Worm (Caenorhabditis elegans) whole organism, L1 larva: ENCODE data around the gene sfrp-1.

ENCODE experiments used
- blmp-1 ChIP-seq: fragments of 150-350 bp; optimal IDR thresholded peaks from 2 replicates; lab custom pipeline; 2014; ENCODE audit warnings: missing biosample characterization, missing genetic modification characterization
- egl-27 ChIP-seq, 2 experiments: fragments of 150-350 bp in 1 of 2; sonication (generic microtip); optimal IDR thresholded peaks; 3 replicates each; lab custom pipeline; 2017 to 2018; ENCODE audit warnings: missing biosample characterization in 2 of 2, missing genetic modification characterization in 2 of 2, missing genetic modification reagents in 2 of 2
- fos-1 ChIP-seq: fragments of 150-350 bp; optimal IDR thresholded peaks from 2 replicates; lab custom pipeline; 2014; ENCODE audit warnings: missing biosample characterization, missing genetic modification characterization
- jun-1 ChIP-seq: fragments of 150-350 bp; optimal IDR thresholded peaks from 2 replicates; lab custom pipeline; 2014; ENCODE audit warnings: missing biosample characterization, missing genetic modification reagents, missing genetic modification characterization
- nhr-11 ChIP-seq: fragments of 150-350 bp; optimal IDR thresholded peaks from 2 replicates; lab custom pipeline; 2014; ENCODE audit warnings: missing biosample characterization, missing genetic modification characterization
- nhr-237 ChIP-seq: fragments of 150-350 bp; optimal IDR thresholded peaks from 2 replicates; lab custom pipeline; 2014; ENCODE audit warnings: missing biosample characterization, missing genetic modification characterization
- nhr-28 ChIP-seq: fragments of 150-350 bp; optimal IDR thresholded peaks from 2 replicates; lab custom pipeline; 2014; ENCODE audit warnings: missing biosample characterization, missing genetic modification characterization
- skn-1 ChIP-seq: fragments of 150-350 bp; optimal IDR thresholded peaks from 2 replicates; lab custom pipeline; 2014; ENCODE audit warnings: missing biosample characterization, missing genetic modification characterization
- zag-1 ChIP-seq: fragments of 150-350 bp; optimal IDR thresholded peaks from 2 replicates; lab custom pipeline; 2014; ENCODE audit warnings: missing biosample characterization, missing genetic modification characterization
- ztf-11 ChIP-seq, 2 experiments: sonication (generic microtip); optimal IDR thresholded peaks; 2 replicates each; lab custom pipeline; 2016 to 2017; ENCODE audit warnings: missing genetic modification characterization in 2 of 2, missing biosample characterization in 1 of 2, missing compliant biosample characterization in 1 of 2
- ztf-4 ChIP-seq: fragments of 150-350 bp; optimal IDR thresholded peaks from 2 replicates; lab custom pipeline; 2014; ENCODE audit warnings: missing biosample characterization, missing genetic modification characterization

DNA sequence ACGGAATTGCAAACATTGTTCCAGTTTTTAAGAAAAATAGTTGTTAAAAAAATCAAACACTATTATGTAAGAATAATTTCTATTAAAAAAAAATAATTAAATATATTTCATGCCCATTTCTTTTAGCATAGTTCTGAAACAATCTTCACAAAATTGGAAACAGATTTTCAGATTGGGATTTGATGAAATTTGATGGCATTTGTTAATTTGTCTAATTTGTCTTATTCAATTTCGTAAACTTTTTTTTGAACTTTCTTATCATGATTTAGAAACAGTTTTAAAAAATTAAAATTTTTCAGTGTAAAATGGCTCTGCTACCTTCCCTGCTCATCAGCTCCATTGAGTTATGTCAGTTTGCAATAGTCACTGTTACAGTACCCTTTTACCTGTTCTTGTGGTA, 2.6 kb upstream of the sfrp-1 start, which contains the start of gene srv-13:
- TF ChIP-seq nhr-11: no peak
- no peak for TF ChIP-seq nhr-237 (tag; lab: Kevin White, UChicago)
- no peak for TF ChIP-seq ztf-4
- no peak for TF ChIP-seq nhr-28 (tag; lab: Kevin White, UChicago)
- no peak for TF ChIP-seq blmp-1 (tag; lab: Kevin White, UChicago)
- TF ChIP-seq skn-1 (tag; lab: Kevin White, UChicago): no peak
- TF ChIP-seq fos-1: no peak
- TF ChIP-seq ztf-11 (tag; optimal IDR thresholded peaks at IDR 0.05; lab: Kevin White, UChicago): no peak
- no peak for TF ChIP-seq egl-27 (tag; optimal IDR thresholded peaks at IDR 0.05; lab: Kevin White, UChicago)
- TF ChIP-seq jun-1 (tag; lab: Kevin White, UChicago): no peak
- TF ChIP-seq zag-1 (tag; lab: Kevin White, UChicago): no peak
